Worm (Caenorhabditis elegans): ENCODE data around the gene plrg-1.

The plrg-1 gene

ce11 chrV:10794463-10794862 lies 13.2 kb downstream of the plrg-1 start:
- TF ChIP-seq ztf-11 (tag; optimal IDR thresholded peaks at IDR 0.05) (no peak), nhr-237 (tag; optimal IDR thresholded peaks at IDR 0.05) (no peak), blmp-1 (tag; optimal IDR thresholded peaks at IDR 0.05) (no peak), ces-1 (GFP tag; optimal IDR thresholded peaks at IDR 0.05) (no peak), mab-5 (tag; optimal IDR thresholded peaks at IDR 0.05) (no peak), nhr-28 (tag; optimal IDR thresholded peaks at IDR 0.05) (no peak), zip-8 (tag; optimal IDR thresholded peaks at IDR 0.05) (no peak), pha-4 (tag; optimal IDR thresholded peaks at IDR 0.05) (no peak), lsy-2 (tag; optimal IDR thresholded peaks at IDR 0.05) (no peak)

DNA sequence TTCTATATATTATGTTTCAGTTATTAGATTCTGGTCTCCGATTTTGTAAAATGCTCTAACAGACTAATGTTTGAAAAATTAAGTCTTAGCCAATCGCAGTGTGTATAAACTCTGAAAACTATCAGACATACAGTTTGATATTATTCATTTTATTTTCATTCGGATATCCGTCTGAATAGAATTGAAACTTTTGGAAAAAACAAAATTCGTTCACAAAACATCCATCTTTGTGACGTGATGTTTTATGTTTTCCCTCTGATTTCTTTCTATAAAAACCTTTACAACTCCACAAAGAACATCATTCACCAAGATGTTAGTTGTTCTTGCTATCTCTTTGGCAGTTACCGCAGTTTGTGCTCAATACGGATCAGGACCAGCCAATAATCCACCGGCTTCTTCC lies 14.2 kb downstream of the plrg-1 start, which contains the start of gene ule-3:
TSS of gene ule-3 (plus strand) at position 301 of the 400 bp plus-strand sequence.
- TF ChIP-seq nhr-12 (tag; optimal IDR thresholded peaks at IDR 0.05) (no peak), elt-3 (tag; optimal IDR thresholded peaks at IDR 0.05) (no peak), sptf-1 (tag; optimal IDR thresholded peaks at IDR 0.05) (no peak), cnd-1 (tag; optimal IDR thresholded peaks at IDR 0.05) (no peak), tbx-8 (GFP tag; optimal IDR thresholded peaks at IDR 0.05) (no peak)

- no peak for TF ChIP-seq hlh-1 (tag; optimal IDR thresholded peaks at IDR 0.05)
- TF ChIP-seq nhr-76 (tag; optimal IDR thresholded peaks at IDR 0.05), result no peak
- TF ChIP-seq lsy-2 (tag; optimal IDR thresholded peaks at IDR 0.05), result no peak
- no peak for TF ChIP-seq ceh-83 (GFP tag; optimal IDR thresholded peaks at IDR 0.05)
- TF ChIP-seq flh-1 (GFP tag; optimal IDR thresholded peaks at IDR 0.05), result no peak
- TF ChIP-seq mab-5 (tag; optimal IDR thresholded peaks at IDR 0.05), result no peak
- no peak for TF ChIP-seq blmp-1 (tag; optimal IDR thresholded peaks at IDR 0.05)
- no peak for TF ChIP-seq ceh-39 (tag; optimal IDR thresholded peaks at IDR 0.05)
- TF ChIP-seq nhr-2 (tag; optimal IDR thresholded peaks at IDR 0.05), result no peak
- TF ChIP-seq pha-4 (tag; optimal IDR thresholded peaks at IDR 0.05), result no peak
- no peak for TF ChIP-seq ham-2 (GFP tag; optimal IDR thresholded peaks at IDR 0.05)
- TF ChIP-seq unc-39 (tag; optimal IDR thresholded peaks at IDR 0.05), result no peak
- no peak for TF ChIP-seq elt-3 (tag; optimal IDR thresholded peaks at IDR 0.05)
- no peak for TF ChIP-seq cnd-1 (tag; optimal IDR thresholded peaks at IDR 0.05)
- no peak for TF ChIP-seq sptf-1 (tag; optimal IDR thresholded peaks at IDR 0.05)
- no peak for TF ChIP-seq unc-62 (GFP tag; optimal IDR thresholded peaks at IDR 0.05)
- TF ChIP-seq lin-13 (tag; optimal IDR thresholded peaks at IDR 0.05), result no peak
- TF ChIP-seq drap-1 (GFP tag; optimal IDR thresholded peaks at IDR 0.05), result no peak
- no peak for TF ChIP-seq elt-1 (tag; optimal IDR thresholded peaks at IDR 0.05; ENCODE audit: borderline replicate concordance, insufficient read depth)
These were observed 14.9 kb downstream of the plrg-1 start, which contains the start of gene D1054.10 for ce11 chrV:10792775-10793174. D1054.10 (minus strand) TSS chrV:10792875.

- TF ChIP-seq tbx-8 (GFP tag; optimal IDR thresholded peaks at IDR 0.05), result no peak
- TF ChIP-seq ztf-11 (tag; optimal IDR thresholded peaks at IDR 0.05), result no peak
- no peak for TF ChIP-seq mab-5 (tag; optimal IDR thresholded peaks at IDR 0.05)
- TF ChIP-seq sem-2 (GFP tag; optimal IDR thresholded peaks at IDR 0.05), result no peak
- TF ChIP-seq zip-8 (tag; optimal IDR thresholded peaks at IDR 0.05), result no peak
- TF ChIP-seq ham-2 (GFP tag; optimal IDR thresholded peaks at IDR 0.05), result no peak
- TF ChIP-seq nhr-237 (tag; optimal IDR thresholded peaks at IDR 0.05), result no peak
- TF ChIP-seq pha-4 (tag; optimal IDR thresholded peaks at IDR 0.05), result no peak
- no peak for TF ChIP-seq unc-62 (GFP tag; optimal IDR thresholded peaks at IDR 0.05)
- TF ChIP-seq M03D4.4 (tag; optimal IDR thresholded peaks at IDR 0.05), result no peak
- TF ChIP-seq mls-2 (tag; optimal IDR thresholded peaks at IDR 0.05), result no peak
- no peak for TF ChIP-seq flh-1 (GFP tag; optimal IDR thresholded peaks at IDR 0.05)
- TF ChIP-seq lsy-2 (tag; optimal IDR thresholded peaks at IDR 0.05), result no peak
- no peak for TF ChIP-seq lin-13 (tag; optimal IDR thresholded peaks at IDR 0.05)
- TF ChIP-seq nhr-28 (tag; optimal IDR thresholded peaks at IDR 0.05), result no peak
- TF ChIP-seq unc-39 (tag; optimal IDR thresholded peaks at IDR 0.05), result no peak
These were observed 16.8 kb downstream of the plrg-1 start, which contains the start of gene D1054.9 for ce11 chrV:10790921-10791320. D1054.9 (minus strand) TSS chrV:10791057.

DNA sequence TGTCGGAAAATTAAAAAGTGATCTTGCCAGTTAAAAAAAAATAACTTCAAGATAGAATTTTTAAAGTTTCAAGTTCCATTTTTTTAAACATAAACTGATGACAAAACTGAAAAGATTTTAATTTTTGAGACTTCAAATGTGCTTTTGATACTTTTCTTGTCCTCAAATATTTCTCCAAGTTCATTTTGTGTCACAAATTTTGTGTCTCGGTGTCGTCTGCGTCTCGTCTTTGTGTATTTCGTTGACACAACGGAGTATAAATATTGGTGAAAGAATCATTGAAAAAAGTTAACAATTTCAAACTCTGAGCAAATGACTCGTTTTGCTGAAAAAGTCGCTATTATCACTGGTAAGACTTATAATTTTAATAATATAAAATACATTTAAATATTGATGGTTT lies 23.7 kb downstream of the plrg-1 start, which contains the start of gene D1054.8:
TSS of gene D1054.8 (plus strand) at position 301 of the 400 bp plus-strand sequence.
- TF ChIP-seq zip-8 (tag; optimal IDR thresholded peaks at IDR 0.05) (no peak), nhr-12 (tag; optimal IDR thresholded peaks at IDR 0.05) (no peak), ceh-39 (tag; optimal IDR thresholded peaks at IDR 0.05) (no peak), snpc-4 (tag; optimal IDR thresholded peaks at IDR 0.05) (no peak), mls-2 (tag; optimal IDR thresholded peaks at IDR 0.05) (no peak), elt-3 (tag; optimal IDR thresholded peaks at IDR 0.05) (no peak), unc-120 (tag; optimal IDR thresholded peaks at IDR 0.05; ENCODE audit: poor library complexity, severe bottlenecking) (no peak), lin-32 (GFP tag; optimal IDR thresholded peaks at IDR 0.05) (no peak), lsy-2 (tag; optimal IDR thresholded peaks at IDR 0.05) (no peak), ceh-43 (GFP tag; optimal IDR thresholded peaks at IDR 0.05) (no peak), ceh-83 (GFP tag; optimal IDR thresholded peaks at IDR 0.05) (no peak)
